Fruit fly (Drosophila melanogaster): ENCODE measurements around the gene CG10859.

The CG10859 gene

DNA sequence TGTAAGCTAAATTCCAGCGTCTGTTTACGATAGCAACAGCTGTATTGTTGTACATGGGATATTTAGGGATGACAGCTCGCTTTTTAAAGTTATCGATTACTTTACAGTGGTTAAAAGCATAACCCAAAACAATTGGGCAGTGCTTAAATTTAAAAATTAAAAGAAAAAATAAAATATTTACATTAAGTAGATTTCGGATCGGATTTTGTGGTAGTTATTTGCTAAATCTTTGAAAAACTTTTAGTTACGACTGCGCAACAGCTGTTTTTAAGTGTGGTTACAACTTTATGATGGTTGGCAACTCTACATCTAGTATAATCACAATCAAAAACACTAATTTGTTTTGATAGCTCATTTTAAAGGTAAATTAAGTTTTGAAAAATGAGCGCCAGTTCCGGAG lies 11.2 kb downstream of the CG10859 start, which contains the start of the genes Ing5 and CG7099 (continued):
- peak; percentile 85 for TF ChIP-seq CG12219 (GFP tag; optimal IDR thresholded peaks at IDR 0.05)
- TF ChIP-seq stwl (tag; optimal IDR thresholded peaks at IDR 0.05): peak; percentile 92
- TF ChIP-seq CG16813 (GFP tag; IDR thresholded peaks at IDR 0.05; ENCODE audit: partially characterized antibody): peak; percentile 62
- peak; percentile 94 for TF ChIP-seq mam (GFP tag; optimal IDR thresholded peaks at IDR 0.05)
- peak; percentile 99 for TF ChIP-seq Xbp1 (GFP tag; optimal IDR thresholded peaks at IDR 0.05)
- peak; percentile 98 for TF ChIP-seq Max (GFP tag; optimal IDR thresholded peaks at IDR 0.05)
- TF ChIP-seq Nf-YA (GFP tag; IDR thresholded peaks at IDR 0.05): peak; percentile 89
- peak; percentile 98 for TF ChIP-seq CoRest (tag; optimal IDR thresholded peaks at IDR 0.05)
- peak; percentile 94 for TF ChIP-seq jigr1 (GFP tag; IDR thresholded peaks at IDR 0.05)
- TF ChIP-seq CG5953 (GFP tag; IDR thresholded peaks at IDR 0.05): peak; percentile 92
- peak; percentile 83 for TF ChIP-seq Nf-YB (GFP tag; optimal IDR thresholded peaks at IDR 0.05)
- peak; percentile 53 for TF ChIP-seq MESR4 (GFP tag; optimal IDR thresholded peaks at IDR 0.05)
- peak; percentile 85 for TF ChIP-seq CG6765 (GFP tag; optimal IDR thresholded peaks at IDR 0.05)
- peak; percentile 94 for TF ChIP-seq CG10959 (GFP tag; IDR thresholded peaks at IDR 0.05)
- TF ChIP-seq gcm2 (GFP tag; optimal IDR thresholded peaks at IDR 0.05): peak; percentile 91
- TF ChIP-seq CG6854 (GFP tag; optimal IDR thresholded peaks at IDR 0.05): peak; percentile 73
- peak; percentile 94 for TF ChIP-seq Dip3 (GFP tag; optimal IDR thresholded peaks at IDR 0.05)
- peak; percentile 95 for TF ChIP-seq CG14667 (GFP tag; IDR thresholded peaks at IDR 0.05)
- TF ChIP-seq lilli (GFP tag; optimal IDR thresholded peaks at IDR 0.05): peak; percentile 98
- TF ChIP-seq fd96Cb (tag; optimal IDR thresholded peaks at IDR 0.05): peak; percentile 96
- peak; percentile 97 for TF ChIP-seq tin (GFP tag; optimal IDR thresholded peaks at IDR 0.05)
- TF ChIP-seq pan (optimal IDR thresholded peaks at IDR 0.05): no peak
- TF ChIP-seq pan (GFP tag; optimal IDR thresholded peaks at IDR 0.05 in 1 of 2, IDR thresholded peaks at IDR 0.05 in 1 of 2): peak in 1 of 2 experiments; percentile 97
- TF ChIP-seq CG11093 (GFP tag; IDR thresholded peaks at IDR 0.05): peak; percentile 95
- peak; percentile 86 for TF ChIP-seq CG9609 (GFP tag; optimal IDR thresholded peaks at IDR 0.05)
- TF ChIP-seq bbx (GFP tag; IDR thresholded peaks at IDR 0.05; ENCODE audit: partially characterized antibody): peak; percentile 53
- peak; percentile 87 for TF ChIP-seq aop (GFP tag; IDR thresholded peaks at IDR 0.05)
- peak; percentile 97 for TF ChIP-seq unpg (GFP tag; optimal IDR thresholded peaks at IDR 0.05)
- TF ChIP-seq CG8765 (GFP tag; IDR thresholded peaks at IDR 0.05): peak; percentile 96
- TF ChIP-seq grau (tag; optimal IDR thresholded peaks at IDR 0.05): peak; percentile 95
- peak; percentile 92 for TF ChIP-seq Ravus (GFP tag; IDR thresholded peaks at IDR 0.05)
- peak; percentile 98 for TF ChIP-seq sob (GFP tag; IDR thresholded peaks at IDR 0.05)
- TF ChIP-seq CkIIα-i1 (GFP tag; IDR thresholded peaks at IDR 0.05): peak; percentile 73; the same call in 1 of the 2 replicates
- peak; percentile 93 for TF ChIP-seq Dad (GFP tag; optimal IDR thresholded peaks at IDR 0.05)
- peak; percentile 89 for TF ChIP-seq ab (GFP tag; optimal IDR thresholded peaks at IDR 0.05)
- peak; percentile 89 for TF ChIP-seq CG7987 (GFP tag; optimal IDR thresholded peaks at IDR 0.05)
- TF ChIP-seq tup (GFP tag; optimal IDR thresholded peaks at IDR 0.05): peak; percentile 93
- peak; percentile 90 for TF ChIP-seq cwo (GFP tag; optimal IDR thresholded peaks at IDR 0.05)
- peak; percentile 54 for TF ChIP-seq CG7745 (tag; optimal IDR thresholded peaks at IDR 0.05)
- TF ChIP-seq Stat92E (GFP tag; optimal IDR thresholded peaks at IDR 0.05): peak in 1 of 3 experiments; percentile 71
- peak; percentile 90 for TF ChIP-seq CG2202 (tag; optimal IDR thresholded peaks at IDR 0.05)
- TF ChIP-seq CG8478 (optimal IDR thresholded peaks at IDR 0.05): no peak
- peak; percentile 97 for TF ChIP-seq Ssrp (tag; optimal IDR thresholded peaks at IDR 0.05)
- TF ChIP-seq CG18011 (GFP tag; optimal IDR thresholded peaks at IDR 0.05): peak; percentile 87
- peak; percentile 93 for TF ChIP-seq CG31224 (GFP tag; IDR thresholded peaks at IDR 0.05)
- no peak for TF ChIP-seq Lpt (GFP tag; optimal IDR thresholded peaks at IDR 0.05)
- peak; percentile 92 for TF ChIP-seq CG1024 (GFP tag; IDR thresholded peaks at IDR 0.05)
- TF ChIP-seq fru (optimal IDR thresholded peaks at IDR 0.05): no peak
- TF ChIP-seq CrebB (tag; optimal IDR thresholded peaks at IDR 0.05): peak; percentile 89
- TF ChIP-seq D19A (tag; optimal IDR thresholded peaks at IDR 0.05): peak; percentile 89
- TF ChIP-seq repo (GFP tag; optimal IDR thresholded peaks at IDR 0.05): peak; percentile 71
- peak; percentile 98 for TF ChIP-seq Aef1 (GFP tag; IDR thresholded peaks at IDR 0.05)

All from whole organism, embryonic.